Fruit fly (Drosophila melanogaster): ENCODE results near the gene Nt5a.

DNA sequence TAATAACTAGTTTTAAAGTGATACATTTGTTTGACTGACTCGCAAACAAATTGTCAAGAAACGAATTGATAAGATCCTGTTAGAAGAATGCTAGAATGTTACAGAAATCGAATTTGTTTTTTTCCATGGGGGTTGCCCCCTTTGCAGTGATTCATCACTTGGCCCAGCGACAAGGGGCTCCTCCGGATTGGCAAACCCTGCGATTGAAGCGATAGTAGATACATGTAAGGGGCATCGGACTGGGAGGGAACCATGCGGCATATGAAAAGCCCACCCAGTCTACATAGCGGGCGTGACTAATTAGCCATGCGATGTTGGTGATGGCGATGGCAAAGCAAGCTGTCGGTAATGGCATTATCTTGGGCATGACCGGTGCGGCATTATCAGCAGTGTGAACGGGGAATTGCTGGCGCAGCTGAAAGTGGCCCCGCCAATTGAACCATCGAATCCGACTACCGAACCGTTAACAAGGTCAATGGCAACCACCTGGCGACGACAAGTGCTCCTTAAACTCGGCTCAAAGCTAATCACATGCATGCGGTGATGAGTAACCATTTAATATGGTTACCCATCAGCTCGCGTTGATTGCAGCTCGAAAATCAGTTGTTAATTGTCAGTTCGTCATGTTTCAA, 39.9 kb upstream of the Nt5a start:
- no peak for TF ChIP-seq usp (GFP tag; optimal IDR thresholded peaks at IDR 0.05)
- no peak for TF ChIP-seq fru (GFP tag; optimal IDR thresholded peaks at IDR 0.05)
